ENCODE assay signal across 1 fruit fly cellular context in genomic region chr3R:22753895-22754774, dm6.
TF ChIP-seq lines count a peak whose summit lies in the region.

No protein-coding gene starts in this region.

TF ChIP-seq in whole organism, embryonic, 481 proteins besides CTCF, POLR2A, EP300 and RAD21 (continued from another document and continues in another):
- TF ChIP-seq fd96Cb (tag; optimal IDR thresholded peaks at IDR 0.05; lab: Kevin White, UChicago) (peak; percentile 59), Dbx (GFP tag; IDR thresholded peaks at IDR 0.05; lab: Robert Waterston, UW) (peak; percentile 78), trem (tag; optimal IDR thresholded peaks at IDR 0.05; lab: Kevin White, UChicago) (peak; percentile 0), sd (tag; optimal IDR thresholded peaks at IDR 0.05; lab: Kevin White, UChicago) (no peak), CG17829 (tag; optimal IDR thresholded peaks at IDR 0.05; lab: Kevin White, UChicago) (peak; percentile 60), slou (GFP tag; optimal IDR thresholded peaks at IDR 0.05; lab: Kevin White, UChicago) (peak; percentile 5), NfI (GFP tag; optimal IDR thresholded peaks at IDR 0.05; lab: Kevin White, UChicago) (peak; percentile 52), CG16813 (GFP tag; IDR thresholded peaks at IDR 0.05; lab: Robert Waterston, UW; ENCODE audit: partially characterized antibody) (no peak), Myb (GFP tag; optimal IDR thresholded peaks at IDR 0.05; lab: Kevin White, UChicago) (peak; percentile 17), hbn (GFP tag; IDR thresholded peaks at IDR 0.05; lab: Robert Waterston, UW; ENCODE audit: partially characterized antibody) (0 out of 2 replicates have a peak, but pooled peaks have one; percentile 32), CG12299 (tag; optimal IDR thresholded peaks at IDR 0.05; lab: Kevin White, UChicago) (no peak), CG9932 (GFP tag; IDR thresholded peaks at IDR 0.05; lab: Robert Waterston, UW) (peak; percentile 54), Dek (tag; optimal IDR thresholded peaks at IDR 0.05; lab: Kevin White, UChicago) (peak; percentile 58), CG17361 (GFP tag; IDR thresholded peaks at IDR 0.05; lab: Robert Waterston, UW) (peak; percentile 91), HmgD (GFP tag; optimal IDR thresholded peaks at IDR 0.05; lab: Kevin White, UChicago) (no peak), lilli (GFP tag; optimal IDR thresholded peaks at IDR 0.05; lab: Kevin White, UChicago) (peak; percentile 58), grau (tag; optimal IDR thresholded peaks at IDR 0.05; lab: Kevin White, UChicago) (peak; percentile 72), Aef1 (GFP tag; IDR thresholded peaks at IDR 0.05; lab: Robert Waterston, UW) (peak; percentile 25; the same call in 1 of the 3 replicates), CG8388 (GFP tag; optimal IDR thresholded peaks at IDR 0.05; lab: Kevin White, UChicago) (peak; percentile 52), gcm2 (GFP tag; optimal IDR thresholded peaks at IDR 0.05; lab: Kevin White, UChicago) (peak; percentile 21), Blimp-1 (GFP tag; optimal IDR thresholded peaks at IDR 0.05; lab: Kevin White, UChicago) (peak; percentile 51), CG3065 (GFP tag; optimal IDR thresholded peaks at IDR 0.05; lab: Kevin White, UChicago) (no peak), Mrtf (GFP tag; IDR thresholded peaks at IDR 0.05; lab: Robert Waterston, UW) (peak; percentile 23; the same call in 1 of the 3 replicates), CG2678 (tag; optimal IDR thresholded peaks at IDR 0.05; lab: Kevin White, UChicago) (peak; percentile 81), CG11093 (GFP tag; IDR thresholded peaks at IDR 0.05; lab: Robert Waterston, UW) (no peak), CG4282 (GFP tag; optimal IDR thresholded peaks at IDR 0.05; lab: Kevin White, UChicago) (no peak), CG13894 (tag; optimal IDR thresholded peaks at IDR 0.05; lab: Kevin White, UChicago) (peak; percentile 9), crp (GFP tag; optimal IDR thresholded peaks at IDR 0.05; lab: Kevin White, UChicago) (peak in 1 of 2 experiments; percentile 1), CG16815 (GFP tag; optimal IDR thresholded peaks at IDR 0.05; lab: Kevin White, UChicago) (peak; percentile 26), NFAT (GFP tag; IDR thresholded peaks at IDR 0.05; lab: Robert Waterston, UW) (peak; percentile 79), CG17802 (tag; optimal IDR thresholded peaks at IDR 0.05; lab: Kevin White, UChicago) (no peak), Ada2b (GFP tag; IDR thresholded peaks at IDR 0.05; lab: Robert Waterston, UW) (peak; percentile 57), ken (GFP tag; IDR thresholded peaks at IDR 0.05; lab: Robert Waterston, UW) (peak; percentile 70; the same call in 2 of the 3 replicates), ttk (GFP tag; IDR thresholded peaks at IDR 0.05; lab: Robert Waterston, UW) (peak; percentile 9; the same call in 1 of the 2 replicates), da (GFP tag; optimal IDR thresholded peaks at IDR 0.05; lab: Kevin White, UChicago) (no peak), Oli (tag; optimal IDR thresholded peaks at IDR 0.05; lab: Kevin White, UChicago) (peak; percentile 74), MESR4 (GFP tag; optimal IDR thresholded peaks at IDR 0.05; lab: Kevin White, UChicago) (peak; percentile 6), CG9727 (GFP tag; optimal IDR thresholded peaks at IDR 0.05; lab: Kevin White, UChicago) (peak; percentile 73), Hey (tag; optimal IDR thresholded peaks at IDR 0.05; lab: Kevin White, UChicago) (no peak), klu (GFP tag; IDR thresholded peaks at IDR 0.05; lab: Robert Waterston, UW) (no peak), CG9817 (tag; optimal IDR thresholded peaks at IDR 0.05; lab: Kevin White, UChicago) (peak; percentile 41), CG11247 (GFP tag; IDR thresholded peaks at IDR 0.05; lab: Robert Waterston, UW) (peak; percentile 14; the same call in 1 of the 2 replicates), crc (GFP tag; optimal IDR thresholded peaks at IDR 0.05; lab: Kevin White, UChicago) (peak; percentile 48), al (GFP tag; IDR thresholded peaks at IDR 0.05; lab: Robert Waterston, UW) (peak; percentile 17; the same call in 1 of the 2 replicates), CG1832 (GFP tag; optimal IDR thresholded peaks at IDR 0.05; lab: Kevin White, UChicago) (no peak), CG6654 (GFP tag; optimal IDR thresholded peaks at IDR 0.05; lab: Kevin White, UChicago) (peak; percentile 33), B-H2 (GFP tag; optimal IDR thresholded peaks at IDR 0.05; lab: Kevin White, UChicago) (peak; percentile 9), emc (GFP tag; optimal IDR thresholded peaks at IDR 0.05; lab: Kevin White, UChicago) (no peak), CG5953 (GFP tag; IDR thresholded peaks at IDR 0.05; lab: Robert Waterston, UW) (0 out of 2 replicates have a peak, but pooled peaks have one; percentile 4), eyg (GFP tag; optimal IDR thresholded peaks at IDR 0.05; lab: Kevin White, UChicago) (no peak), eve (GFP tag; optimal IDR thresholded peaks at IDR 0.05; lab: Kevin White, UChicago) (no peak), CG16779 (GFP tag; IDR thresholded peaks at IDR 0.05; lab: Robert Waterston, UW) (peak; percentile 54; the same call in 1 of the 2 replicates), CG7987 (GFP tag; optimal IDR thresholded peaks at IDR 0.05; lab: Kevin White, UChicago) (peak; percentile 41), CG7786 (GFP tag; optimal IDR thresholded peaks at IDR 0.05; lab: Kevin White, UChicago) (peak; percentile 37), Bgb (GFP tag; IDR thresholded peaks at IDR 0.05; lab: Robert Waterston, UW; ENCODE audit: partially characterized antibody) (peak; percentile 41; the same call in 1 of the 2 replicates), CG18599 (GFP tag; optimal IDR thresholded peaks at IDR 0.05; lab: Kevin White, UChicago) (peak; percentile 23), sc (optimal IDR thresholded peaks at IDR 0.05; lab: Kevin White, UChicago) (no peak), sc (GFP tag; optimal IDR thresholded peaks at IDR 0.05; lab: Kevin White, UChicago) (peak; percentile 32), bab2 (GFP tag; optimal IDR thresholded peaks at IDR 0.05; lab: Kevin White, UChicago) (peak; percentile 35), CG33213 (GFP tag; optimal IDR thresholded peaks at IDR 0.05; lab: Kevin White, UChicago) (no peak), tap (tag; optimal IDR thresholded peaks at IDR 0.05; lab: Kevin White, UChicago) (peak; percentile 50), tgo (GFP tag; IDR thresholded peaks at IDR 0.05; lab: Robert Waterston, UW) (peak; percentile 43; the same call in 2 of the 3 replicates), CG7839 (tag; optimal IDR thresholded peaks at IDR 0.05; lab: Kevin White, UChicago) (peak; percentile 74), CG10979 (tag; optimal IDR thresholded peaks at IDR 0.05; lab: Kevin White, UChicago) (peak; percentile 55), gce (GFP tag; IDR thresholded peaks at IDR 0.05; lab: Robert Waterston, UW) (peak; percentile 65; the same call in 2 of the 3 replicates), dm (GFP tag; optimal IDR thresholded peaks at IDR 0.05; lab: Kevin White, UChicago) (peak; percentile 8), zfh2 (GFP tag; optimal IDR thresholded peaks at IDR 0.05; lab: Kevin White, UChicago) (peak; percentile 58), CG34224 (GFP tag; IDR thresholded peaks at IDR 0.05; lab: Robert Waterston, UW; ENCODE audit: partially characterized antibody) (peak; percentile 50; the same call in 2 of the 3 replicates), CG14014 (GFP tag; IDR thresholded peaks at IDR 0.05; lab: Robert Waterston, UW) (peak; percentile 50; the same call in 1 of the 2 replicates), Fer1 (GFP tag; optimal IDR thresholded peaks at IDR 0.05; lab: Kevin White, UChicago) (peak; percentile 24), Stat92E (GFP tag; optimal IDR thresholded peaks at IDR 0.05; lab: Kevin White, UChicago) (no peak), ATbp (GFP tag; optimal IDR thresholded peaks at IDR 0.05; lab: Kevin White, UChicago) (peak; percentile 52), corto (GFP tag; optimal IDR thresholded peaks at IDR 0.05; lab: Kevin White, UChicago) (no peak), CG6175 (GFP tag; IDR thresholded peaks at IDR 0.05; lab: Robert Waterston, UW) (peak; percentile 89), CG12219 (GFP tag; optimal IDR thresholded peaks at IDR 0.05; lab: Kevin White, UChicago) (peak; percentile 5), pho (GFP tag; optimal IDR thresholded peaks at IDR 0.05; lab: Kevin White, UChicago) (peak; percentile 56), trh (GFP tag; optimal IDR thresholded peaks at IDR 0.05; lab: Kevin White, UChicago) (peak; percentile 11), cwo (GFP tag; optimal IDR thresholded peaks at IDR 0.05; lab: Kevin White, UChicago) (peak; percentile 45), dysf (GFP tag; IDR thresholded peaks at IDR 0.05; lab: Robert Waterston, UW) (peak; percentile 68), CG15269 (tag; optimal IDR thresholded peaks at IDR 0.05; lab: Kevin White, UChicago) (peak; percentile 81), Ptx1 (GFP tag; IDR thresholded peaks at IDR 0.05; lab: Robert Waterston, UW) (peak; percentile 65), CG14441 (GFP tag; IDR thresholded peaks at IDR 0.05; lab: Robert Waterston, UW) (peak; percentile 62), Elba2 (GFP tag; optimal IDR thresholded peaks at IDR 0.05; lab: Kevin White, UChicago) (no peak), dmrt99B (tag; optimal IDR thresholded peaks at IDR 0.05; lab: Kevin White, UChicago) (peak; percentile 72), Rx (GFP tag; IDR thresholded peaks at IDR 0.05; lab: Robert Waterston, UW) (peak; percentile 57), HLH54F (GFP tag; optimal IDR thresholded peaks at IDR 0.05; lab: Kevin White, UChicago) (peak; percentile 8), dpn (GFP tag; optimal IDR thresholded peaks at IDR 0.05; lab: Kevin White, UChicago) (peak; percentile 53 to 75), Camta (GFP tag; optimal IDR thresholded peaks at IDR 0.05; lab: Kevin White, UChicago) (peak; percentile 64), Nf-YA (GFP tag; IDR thresholded peaks at IDR 0.05; lab: Robert Waterston, UW) (no peak), D (optimal IDR thresholded peaks at IDR 0.05; lab: Kevin White, UChicago) (no peak), D (GFP tag; optimal IDR thresholded peaks at IDR 0.05; lab: Kevin White, UChicago) (peak; percentile 59), CG2889 (GFP tag; IDR thresholded peaks at IDR 0.05; lab: Robert Waterston, UW) (0 out of 3 replicates have a peak, but pooled peaks have one; percentile 16), PHDP (tag; optimal IDR thresholded peaks at IDR 0.05; lab: Kevin White, UChicago) (peak; percentile 62), salm (tag; optimal IDR thresholded peaks at IDR 0.05; lab: Kevin White, UChicago) (no peak), D19A (tag; optimal IDR thresholded peaks at IDR 0.05; lab: Kevin White, UChicago) (peak; percentile 92), Nf-YC (tag; optimal IDR thresholded peaks at IDR 0.05; lab: Kevin White, UChicago) (peak; percentile 51), CG17612 (GFP tag; IDR thresholded peaks at IDR 0.05; lab: Robert Waterston, UW) (0 out of 2 replicates have a peak, but pooled peaks have one; percentile 44), lov (optimal IDR thresholded peaks at IDR 0.05; lab: Kevin White, UChicago) (no peak), lov (GFP tag; IDR thresholded peaks at IDR 0.05; lab: Robert Waterston, UW) (0 out of 3 replicates have a peak, but pooled peaks have one; percentile 55), Abd-B (GFP tag; optimal IDR thresholded peaks at IDR 0.05; lab: Kevin White, UChicago) (peak; percentile 33), Med (GFP tag; lab: Kevin White, UChicago) (peak; percentile 86), Hr78 (GFP tag; optimal IDR thresholded peaks at IDR 0.05; lab: Kevin White, UChicago) (peak in 1 of 2 experiments; percentile 12), fd3F (GFP tag; optimal IDR thresholded peaks at IDR 0.05; lab: Kevin White, UChicago) (peak; percentile 28), CG16863 (GFP tag; optimal IDR thresholded peaks at IDR 0.05; lab: Kevin White, UChicago) (peak; percentile 37), nerfin-1 (tag; optimal IDR thresholded peaks at IDR 0.05; lab: Kevin White, UChicago) (peak; percentile 17), MBD-R2 (GFP tag; IDR thresholded peaks at IDR 0.05; lab: Robert Waterston, UW) (peak; percentile 23; the same call in 1 of the 2 replicates), CG30020 (tag; optimal IDR thresholded peaks at IDR 0.05; lab: Kevin White, UChicago) (peak; percentile 17), Side (GFP tag; optimal IDR thresholded peaks at IDR 0.05; lab: Kevin White, UChicago) (peak; percentile 29), hb (GFP tag; IDR thresholded peaks at IDR 0.05; lab: Robert Waterston, UW; ENCODE audit: partially characterized antibody) (no peak), CG1602 (GFP tag; optimal IDR thresholded peaks at IDR 0.05; lab: Kevin White, UChicago) (peak; percentile 43), TFAM (GFP tag; optimal IDR thresholded peaks at IDR 0.05; lab: Kevin White, UChicago) (no peak), org-1 (GFP tag; optimal IDR thresholded peaks at IDR 0.05; lab: Kevin White, UChicago) (peak; percentile 47), Awh (GFP tag; IDR thresholded peaks at IDR 0.05; lab: Robert Waterston, UW) (0 out of 2 replicates have a peak, but pooled peaks have one; percentile 20), ham (GFP tag; IDR thresholded peaks at IDR 0.05; lab: Robert Waterston, UW) (no peak), CG8924 (tag; optimal IDR thresholded peaks at IDR 0.05; lab: Kevin White, UChicago) (peak; percentile 57), Rfx (GFP tag; IDR thresholded peaks at IDR 0.05; lab: Robert Waterston, UW) (peak; percentile 74), H15 (GFP tag; IDR thresholded peaks at IDR 0.05; lab: Robert Waterston, UW) (peak; percentile 33; the same call in 1 of the 3 replicates), z (GFP tag; IDR thresholded peaks at IDR 0.05; lab: Robert Waterston, UW) (peak; percentile 87), amos (GFP tag; IDR thresholded peaks at IDR 0.05; lab: Robert Waterston, UW; ENCODE audit: partially characterized antibody) (no peak; the same call in 1 of the 2 replicates), CG15696 (tag; optimal IDR thresholded peaks at IDR 0.05; lab: Kevin White, UChicago) (no peak), kay (GFP tag; optimal IDR thresholded peaks at IDR 0.05; lab: Kevin White, UChicago) (no peak), sisA (GFP tag; IDR thresholded peaks at IDR 0.05; lab: Robert Waterston, UW) (peak; percentile 52; the same call in 1 of the 2 replicates), CG5180 (GFP tag; optimal IDR thresholded peaks at IDR 0.05; lab: Kevin White, UChicago) (peak; percentile 11), chinmo (GFP tag; IDR thresholded peaks at IDR 0.05; lab: Robert Waterston, UW; ENCODE audit: partially characterized antibody) (peak; percentile 89; the same call in 2 of the 4 replicates), YL-1 (GFP tag; optimal IDR thresholded peaks at IDR 0.05; lab: Kevin White, UChicago) (no peak), kah (GFP tag; optimal IDR thresholded peaks at IDR 0.05; lab: Kevin White, UChicago) (peak; percentile 33), jing (GFP tag; optimal IDR thresholded peaks at IDR 0.05; lab: Kevin White, UChicago) (peak; percentile 31), CG7556 (GFP tag; optimal IDR thresholded peaks at IDR 0.05; lab: Kevin White, UChicago) (peak; percentile 89)
